Fruit fly (Drosophila melanogaster) whole organism, pupa: ENCODE results near the gene Obp99b.

Experiments used
- CG10348 ChIP-seq: fragments of 200-800 bp; sonication (Bioruptor generic); IDR thresholded peaks from 2 replicates; pipeline ENCODE4 v1.3.6; 2022; ENCODE audit warnings: missing biosample characterization, missing genetic modification characterization
- CG13204 ChIP-seq: fragments of 200-800 bp; sonication (Bioruptor generic); optimal IDR thresholded peaks from 2 replicates; lab custom pipeline; 2018; ENCODE audit warnings: missing biosample characterization, mild to moderate bottlenecking, missing genetic modification characterization, moderate library complexity
- CG14655 ChIP-seq: fragments of 200-800 bp; sonication (Bioruptor generic); optimal IDR thresholded peaks from 3 replicates; lab custom pipeline; 2017; ENCODE audit warnings: mild to moderate bottlenecking, missing biosample characterization, missing genetic modification reagents, missing genetic modification characterization
- CG17806 ChIP-seq: fragments of 200-800 bp; sonication (Bioruptor generic); optimal IDR thresholded peaks from 2 replicates; lab custom pipeline; 2018; ENCODE audit warnings: missing biosample characterization, mild to moderate bottlenecking, missing genetic modification characterization, moderate library complexity
- CG8301 ChIP-seq: fragments of 200-800 bp; sonication (Bioruptor generic); optimal IDR thresholded peaks from 2 replicates; lab custom pipeline; 2018; ENCODE audit warnings: missing biosample characterization, mild to moderate bottlenecking, missing genetic modification characterization
- CG9948 ChIP-seq: fragments of 200-800 bp; sonication (Bioruptor generic); optimal IDR thresholded peaks from 2 replicates; lab custom pipeline; 2018; ENCODE audit warnings: missing biosample characterization, mild to moderate bottlenecking, missing genetic modification characterization, moderate library complexity
- Ets98B ChIP-seq: fragments of 200-800 bp; sonication (Bioruptor generic); IDR thresholded peaks from 2 replicates; pipeline ENCODE4 v1.3.6; 2022; ENCODE audit warnings: missing biosample characterization, missing genetic modification characterization
- Pif1A ChIP-seq: fragments of 200-800 bp; sonication (Bioruptor generic); optimal IDR thresholded peaks from 3 replicates; lab custom pipeline; 2016; ENCODE audit warnings: missing biosample characterization, missing genetic modification characterization
- fd96Ca ChIP-seq: fragments of 200-800 bp; sonication (Bioruptor generic); IDR thresholded peaks from 3 replicates; pipeline ENCODE4 v1.3.6; 2022; ENCODE audit warnings: missing biosample characterization, missing genetic modification characterization

- TF ChIP-seq CG9948 (tag; lab: Kevin White, UChicago) (no peak), CG14655 (GFP tag; lab: Kevin White, UChicago) (no peak), CG17806 (tag; lab: Kevin White, UChicago) (no peak), CG8301 (tag; lab: Kevin White, UChicago) (no peak), CG10348 (GFP tag; lab: Robert Waterston, UW) (no peak), CG13204 (no peak), Ets98B (GFP tag; lab: Robert Waterston, UW) (no peak), fd96Ca (GFP tag; lab: Robert Waterston, UW) (no peak), Pif1A (no peak)
Measured at dm6 chr3R:29760042-29760441, 43.3 kb upstream of the Obp99b start.
